Worm (Caenorhabditis elegans) whole organism, young adult: ENCODE results near the gene erh-1.
A peak's percentile ranks its signal among the peaks of the same experiment; 100 is the strongest.

Source experiments
- B0019.2 ChIP-seq: fragments of 200-800 bp; sonication (Bioruptor generic); conservative IDR thresholded peaks from 2 replicates; pipeline ENCODE4 v1.3.6; 2022; ENCODE audit warnings: missing genetic modification reagents, missing genetic modification characterization, missing compliant biosample characterization
- B0336.3 ChIP-seq: fragments of 200-800 bp; sonication (Bioruptor generic); IDR thresholded peaks from 2 replicates; pipeline ENCODE4 v1.3.6; 2022; ENCODE audit warnings: missing genetic modification characterization, missing compliant biosample characterization
- C17E4.6 ChIP-seq: fragments of 200-800 bp; sonication (Bioruptor generic); IDR thresholded peaks from 2 replicates; pipeline ENCODE4 v1.3.6; 2022; ENCODE audit warnings: missing genetic modification reagents, missing genetic modification characterization, missing compliant biosample characterization
- F33H1.4 ChIP-seq: fragments of 200-800 bp; sonication (Bioruptor generic); IDR thresholded peaks from 2 replicates; pipeline ENCODE4 v1.3.6; 2022; ENCODE audit warnings: missing genetic modification reagents, missing genetic modification characterization, missing compliant biosample characterization
- F37B4.10 ChIP-seq: fragments of 200-800 bp; sonication (Bioruptor generic); IDR thresholded peaks from 2 replicates; pipeline ENCODE4 v1.3.6; 2022; ENCODE audit warnings: missing genetic modification characterization, missing compliant biosample characterization
- F49E8.2 ChIP-seq: sonication (generic microtip); optimal IDR thresholded peaks from 3 replicates; lab custom pipeline; 2017; ENCODE audit warnings: missing genetic modification characterization, mild to moderate bottlenecking, missing compliant biosample characterization, antibody characterized with exemption, moderate library complexity; ENCODE audit not compliant: insufficient read depth
- Y53G8AR.9 ChIP-seq: fragments of 200-800 bp; sonication (Bioruptor generic); conservative IDR thresholded peaks from 2 replicates; pipeline ENCODE4 v1.3.6; 2022; ENCODE audit warnings: missing genetic modification reagents, missing genetic modification characterization, missing compliant biosample characterization
- Y95B8A.8 ChIP-seq: fragments of 200-800 bp; sonication (Bioruptor generic); IDR thresholded peaks from 2 replicates; pipeline ENCODE4 v1.3.6; 2022; ENCODE audit warnings: missing genetic modification reagents, missing genetic modification characterization, missing compliant biosample characterization
- ZK185.1 ChIP-seq: sonication (generic microtip); optimal IDR thresholded peaks from 2 replicates; lab custom pipeline; 2016; ENCODE audit warnings: mild to moderate bottlenecking, missing genetic modification characterization, missing compliant biosample characterization; ENCODE audit not compliant: poor library complexity, severe bottlenecking
- aptf-2 ChIP-seq: fragments of 200-800 bp; sonication (Bioruptor generic); conservative IDR thresholded peaks from 2 replicates; pipeline ENCODE4 v1.3.6; 2022; ENCODE audit warnings: missing genetic modification reagents, missing genetic modification characterization, missing compliant biosample characterization
- attf-3 ChIP-seq: fragments of 200-800 bp; sonication (Bioruptor generic); conservative IDR thresholded peaks from 2 replicates; pipeline ENCODE4 v1.3.6; 2022; ENCODE audit warnings: missing genetic modification reagents, missing genetic modification characterization, missing compliant biosample characterization
- ccch-3 ChIP-seq: fragments of 200-800 bp; sonication (Bioruptor generic); optimal IDR thresholded peaks from 2 replicates; lab custom pipeline; 2018; ENCODE audit warnings: mild to moderate bottlenecking, missing genetic modification characterization, missing compliant biosample characterization
- chd-7 ChIP-seq: sonication (generic microtip); optimal IDR thresholded peaks from 2 replicates; lab custom pipeline; 2016; ENCODE audit warnings: mild to moderate bottlenecking, missing genetic modification characterization, moderate library complexity, missing compliant biosample characterization
- egl-18 ChIP-seq: fragments of 200-800 bp; sonication (Bioruptor generic); IDR thresholded peaks from 2 replicates; pipeline ENCODE4 v1.3.6; 2022; ENCODE audit warnings: missing genetic modification reagents, missing genetic modification characterization, missing compliant biosample characterization
- ets-4 ChIP-seq: fragments of 200-800 bp; sonication (Bioruptor generic); optimal IDR thresholded peaks from 2 replicates; lab custom pipeline; 2018; ENCODE audit warnings: mild to moderate bottlenecking, missing genetic modification characterization, missing compliant biosample characterization
- hlh-26 ChIP-seq: fragments of 200-800 bp; sonication (Bioruptor generic); conservative IDR thresholded peaks from 2 replicates; pipeline ENCODE4 v1.3.6; 2022; ENCODE audit warnings: missing genetic modification reagents, missing genetic modification characterization, missing compliant biosample characterization
- hsf-1 ChIP-seq: fragments of 200-800 bp; sonication (Bioruptor generic); IDR thresholded peaks from 2 replicates; pipeline ENCODE4 v1.3.6; 2022; ENCODE audit warnings: missing genetic modification reagents, missing genetic modification characterization, missing compliant biosample characterization
- let-526 ChIP-seq: fragments of 200-800 bp; sonication (Bioruptor generic); IDR thresholded peaks from 2 replicates; pipeline ENCODE4 v1.3.6; 2022; ENCODE audit warnings: missing genetic modification reagents, missing genetic modification characterization, missing compliant biosample characterization
- lin-35 ChIP-seq, 3 experiments: fragments of 150-350 bp in 2 of 3; sonication (generic microtip) in 1 of 3; optimal IDR thresholded peaks; 2 replicates each; lab custom pipeline; 2014 to 2018; ENCODE audit warnings: missing biosample characterization in 3 of 3, missing genetic modification characterization in 3 of 3, missing genetic modification reagents in 3 of 3
- madf-8 ChIP-seq: fragments of 200-800 bp; sonication (Bioruptor generic); conservative IDR thresholded peaks from 2 replicates; pipeline ENCODE4 v1.3.6; 2022; ENCODE audit warnings: missing genetic modification reagents, missing genetic modification characterization, missing compliant biosample characterization
- mcd-1 ChIP-seq: fragments of 200-800 bp; sonication (Bioruptor generic); IDR thresholded peaks from 2 replicates; pipeline ENCODE4 v1.3.6; 2022; ENCODE audit warnings: missing genetic modification reagents, missing genetic modification characterization, missing compliant biosample characterization
- mes-4 ChIP-seq: sonication (generic microtip); optimal IDR thresholded peaks from 2 replicates; lab custom pipeline; 2016; ENCODE audit warnings: missing genotype, missing genetic modification characterization, missing compliant biosample characterization
- nhr-27 ChIP-seq: fragments of 200-800 bp; sonication (Bioruptor generic); optimal IDR thresholded peaks from 2 replicates; lab custom pipeline; 2018; ENCODE audit warnings: mild to moderate bottlenecking, missing genetic modification characterization, moderate library complexity, missing compliant biosample characterization
- nhr-80 ChIP-seq: sonication (generic microtip); optimal IDR thresholded peaks from 2 replicates; lab custom pipeline; 2016; ENCODE audit warnings: missing genetic modification characterization, missing compliant biosample characterization
- nhr-90 ChIP-seq: sonication (generic microtip); optimal IDR thresholded peaks from 2 replicates; lab custom pipeline; 2016; ENCODE audit warnings: missing genotype, mild to moderate bottlenecking, missing genetic modification characterization, missing compliant biosample characterization
- rpc-1 ChIP-seq, 2 experiments: fragments of 150-350 bp in 1 of 2; sonication (generic microtip) in 1 of 2; optimal IDR thresholded peaks; 2 replicates each; lab custom pipeline; 2014 to 2018; ENCODE audit warnings: missing biosample characterization in 1 of 2, missing genetic modification characterization in 1 of 2, missing genetic modification reagents in 1 of 2, missing genotype in 1 of 2
- snpc-1.1 ChIP-seq: sonication (generic microtip); optimal IDR thresholded peaks from 2 replicates; lab custom pipeline; 2017; ENCODE audit warnings: missing genetic modification characterization, mild to moderate bottlenecking, missing compliant biosample characterization, antibody characterized with exemption, moderate library complexity, missing genotype, missing genetic modification reagents; ENCODE audit not compliant: insufficient read depth
- tbx-9 ChIP-seq: sonication (generic microtip); optimal IDR thresholded peaks from 2 replicates; lab custom pipeline; 2016; ENCODE audit warnings: borderline replicate concordance, missing genetic modification characterization, inconsistent platforms, missing compliant biosample characterization
- xnd-1 ChIP-seq: sonication (generic microtip); optimal IDR thresholded peaks from 2 replicates; lab custom pipeline; 2016; ENCODE audit warnings: missing genotype, missing genetic modification reagents, missing genetic modification characterization, missing compliant biosample characterization
- ztf-18 ChIP-seq: sonication (generic microtip); optimal IDR thresholded peaks from 2 replicates; lab custom pipeline; 2016; ENCODE audit warnings: missing genotype, mild to moderate bottlenecking, missing genetic modification characterization, missing compliant biosample characterization
- ztf-25 ChIP-seq: fragments of 200-800 bp; sonication (Bioruptor generic); IDR thresholded peaks from 2 replicates; pipeline ENCODE4 v1.3.6; 2022; ENCODE audit warnings: missing genetic modification reagents, missing genetic modification characterization, missing compliant biosample characterization
- ztf-6 ChIP-seq: fragments of 200-800 bp; sonication (Bioruptor generic); IDR thresholded peaks from 2 replicates; pipeline ENCODE4 v1.3.6; 2022; ENCODE audit warnings: missing genetic modification reagents, missing genetic modification characterization, missing compliant biosample characterization

Gene erh-1

ce11 chrV:10580638-10581037 is 1.7 kb upstream of the erh-1 start:
- TF ChIP-seq nhr-80 (tag; lab: Kevin White, UChicago): peak; percentile 56
- no peak for TF ChIP-seq F37B4.10 (GFP tag; lab: Robert Waterston, UW)
- TF ChIP-seq, all 124 proteins: peak for 1

ce11 chrV:10578226-10578625 is 715 bp downstream of the erh-1 start, which contains the start of gene mics-1:
Gene mics-1, minus strand, starts transcription at chrV:10578326.
- TF ChIP-seq Y53G8AR.9 (GFP tag; lab: Robert Waterston, UW): 0 out of 2 replicates have a peak, but pooled peaks have one; percentile 33
- TF ChIP-seq xnd-1 (tag; lab: Kevin White, UChicago): no peak
- TF ChIP-seq, all 124 proteins: peak for 1

- 0 out of 2 replicates have a peak, but pooled peaks have one; percentile 9 for TF ChIP-seq mcd-1 (GFP tag; lab: Robert Waterston, UW)
- no peak for TF ChIP-seq egl-18 (GFP tag; lab: Robert Waterston, UW)
Measured at ce11 chrV:10576319-10576718, 2.6 kb downstream of the erh-1 start, which contains the start of gene vps-54. Gene vps-54, minus strand, starts transcription at chrV:10576419.

- TF ChIP-seq let-526 (GFP tag; lab: Robert Waterston, UW): no peak
- no peak for TF ChIP-seq hsf-1 (GFP tag; lab: Robert Waterston, UW)
- TF ChIP-seq snpc-1.1 (tag; lab: Kevin White, UChicago): no peak
- no peak for TF ChIP-seq F33H1.4 (GFP tag; lab: Robert Waterston, UW)
- TF ChIP-seq madf-8 (GFP tag; lab: Robert Waterston, UW): no peak
- no peak for TF ChIP-seq B0019.2 (GFP tag; lab: Robert Waterston, UW)
- TF ChIP-seq B0336.3: no peak
- TF ChIP-seq Y95B8A.8 (GFP tag; lab: Robert Waterston, UW): no peak
- TF ChIP-seq lin-35 (GFP tag; optimal IDR thresholded peaks at IDR 0.05; lab: Kevin White, UChicago): no peak
- TF ChIP-seq mes-4: no peak
- no peak for TF ChIP-seq hlh-26 (GFP tag; lab: Robert Waterston, UW)
- TF ChIP-seq ZK185.1 (tag; lab: Kevin White, UChicago): no peak
- TF ChIP-seq F49E8.2 (tag; lab: Kevin White, UChicago): no peak
- TF ChIP-seq C17E4.6 (GFP tag; lab: Robert Waterston, UW): no peak
- TF ChIP-seq nhr-27 (tag; lab: Kevin White, UChicago): no peak
Measured at ce11 chrV:10574197-10574596, 4.7 kb downstream of the erh-1 start.

ce11 chrV:10572614-10573013 is 6.3 kb downstream of the erh-1 start, which contains the start of gene del-6:
Gene del-6, plus strand, starts transcription at chrV:10572914.
- no peak for TF ChIP-seq lin-35 (GFP tag; optimal IDR thresholded peaks at IDR 0.05; lab: Kevin White, UChicago)
- no peak for TF ChIP-seq ztf-25 (GFP tag; lab: Robert Waterston, UW)
- TF ChIP-seq ets-4 (GFP tag; lab: Kevin White, UChicago): no peak
- TF ChIP-seq chd-7 (tag; lab: Kevin White, UChicago): no peak

- TF ChIP-seq ztf-6 (no peak), aptf-2 (no peak), nhr-90 (tag; lab: Kevin White, UChicago) (no peak), rpc-1 (optimal IDR thresholded peaks at IDR 0.05; lab: Kevin White, UChicago) (no peak), rpc-1 (tag; optimal IDR thresholded peaks at IDR 0.05; lab: Kevin White, UChicago) (no peak), ccch-3 (GFP tag; lab: Kevin White, UChicago) (no peak), F37B4.10 (GFP tag; lab: Robert Waterston, UW) (no peak), ztf-18 (no peak), tbx-9 (tag; lab: Kevin White, UChicago) (no peak), attf-3 (no peak)
- TF ChIP-seq, all 124 proteins: peak for 0
Measured at ce11 chrV:10571523-10571922, 7.4 kb downstream of the erh-1 start.
